Worm (Caenorhabditis elegans): ENCODE data around the gene T26C5.2.

- TF ChIP-seq spr-1 (tag; optimal IDR thresholded peaks at IDR 0.05) (no peak), Y48G9A.11 (GFP tag; IDR thresholded peaks at IDR 0.05) (no peak)
These were observed 790 bp downstream of the T26C5.2 start for ce11 chrII:9233813-9234212.
